Worm (Caenorhabditis elegans) whole organism, late embryonic: ENCODE measurements around the gene arf-5.

ENCODE experiments used
- C08G9.2 ChIP-seq: sonication (generic microtip); optimal IDR thresholded peaks from 2 replicates; lab custom pipeline; 2016; ENCODE audit warnings: mild to moderate bottlenecking, missing genetic modification characterization, moderate library complexity, missing compliant biosample characterization
- F13H6.1 ChIP-seq: sonication (generic microtip); optimal IDR thresholded peaks from 2 replicates; lab custom pipeline; 2016; ENCODE audit warnings: missing genetic modification characterization, missing compliant biosample characterization
- K02D7.2 ChIP-seq: sonication (generic microtip); optimal IDR thresholded peaks from 2 replicates; lab custom pipeline; 2017; ENCODE audit warnings: mild to moderate bottlenecking, missing genetic modification characterization, missing compliant biosample characterization
- K09A11.1 ChIP-seq: sonication (generic microtip); optimal IDR thresholded peaks from 2 replicates; lab custom pipeline; 2017; ENCODE audit warnings: antibody characterized with exemption, mild to moderate bottlenecking, missing genetic modification characterization, missing compliant biosample characterization; ENCODE audit not compliant: insufficient read depth
- T23F11.4 ChIP-seq: fragments of 200-800 bp; sonication (Bioruptor generic); optimal IDR thresholded peaks from 2 replicates; lab custom pipeline; 2018; ENCODE audit warnings: mild to moderate bottlenecking, missing genetic modification characterization, missing compliant biosample characterization
- ceh-14 ChIP-seq: sonication (generic microtip); optimal IDR thresholded peaks from 2 replicates; lab custom pipeline; 2016; ENCODE audit warnings: missing genotype, missing genetic modification characterization, missing compliant biosample characterization
- ceh-18 ChIP-seq: sonication (generic microtip); optimal IDR thresholded peaks from 2 replicates; lab custom pipeline; 2016; ENCODE audit warnings: missing genetic modification characterization, missing compliant biosample characterization
- ceh-22 ChIP-seq: sonication (generic microtip); optimal IDR thresholded peaks from 2 replicates; lab custom pipeline; 2017; ENCODE audit warnings: missing biosample characterization, missing genetic modification characterization
- ceh-24 ChIP-seq: sonication (generic microtip); optimal IDR thresholded peaks from 2 replicates; lab custom pipeline; 2016; ENCODE audit warnings: mild to moderate bottlenecking, missing genetic modification characterization, missing compliant biosample characterization
- ceh-30 ChIP-seq: fragments of 150-350 bp; optimal IDR thresholded peaks from 2 replicates; lab custom pipeline; 2014; ENCODE audit warnings: missing biosample characterization, missing genetic modification characterization
- ceh-31 ChIP-seq: sonication (generic microtip); optimal IDR thresholded peaks from 2 replicates; lab custom pipeline; 2016; ENCODE audit warnings: missing genetic modification characterization, missing compliant biosample characterization
- ceh-34 ChIP-seq: sonication (generic microtip); optimal IDR thresholded peaks from 2 replicates; lab custom pipeline; 2016; ENCODE audit warnings: mild to moderate bottlenecking, missing genetic modification characterization, missing compliant biosample characterization
- ceh-45 ChIP-seq: fragments of 200-800 bp; sonication (Bioruptor generic); IDR thresholded peaks from 2 replicates; pipeline ENCODE4 v1.3.6; 2022; ENCODE audit warnings: missing genetic modification reagents, missing genetic modification characterization, missing compliant biosample characterization
- eyg-1 ChIP-seq: sonication (generic microtip); optimal IDR thresholded peaks from 2 replicates; lab custom pipeline; 2016; ENCODE audit warnings: missing genotype, missing genetic modification characterization, missing compliant biosample characterization
- fkh-10 ChIP-seq: fragments of 150-350 bp; optimal IDR thresholded peaks from 2 replicates; lab custom pipeline; 2014; ENCODE audit warnings: missing biosample characterization, missing genetic modification reagents, missing genetic modification characterization
- hlh-13 ChIP-seq: fragments of 200-800 bp; sonication (Bioruptor generic); optimal IDR thresholded peaks from 2 replicates; lab custom pipeline; 2018; ENCODE audit warnings: mild to moderate bottlenecking, missing genetic modification characterization, missing compliant biosample characterization
- hlh-30 ChIP-seq: sonication (generic microtip); optimal IDR thresholded peaks from 2 replicates; lab custom pipeline; 2017; ENCODE audit warnings: antibody characterized with exemption, missing genetic modification characterization, missing compliant biosample characterization; ENCODE audit not compliant: insufficient read depth
- hlh-8 ChIP-seq: sonication (generic microtip); optimal IDR thresholded peaks from 2 replicates; lab custom pipeline; 2016; ENCODE audit warnings: missing genotype, missing genetic modification characterization, missing compliant biosample characterization
- lim-6 ChIP-seq: sonication (generic microtip); optimal IDR thresholded peaks from 2 replicates; lab custom pipeline; 2016; ENCODE audit warnings: missing genetic modification characterization, missing compliant biosample characterization
- madf-2 ChIP-seq: sonication (generic microtip); optimal IDR thresholded peaks from 2 replicates; lab custom pipeline; 2017; ENCODE audit warnings: missing genetic modification characterization, missing compliant biosample characterization
- nfya-1 ChIP-seq: sonication (generic microtip); optimal IDR thresholded peaks from 2 replicates; lab custom pipeline; 2017; ENCODE audit warnings: missing genetic modification characterization, mild to moderate bottlenecking, missing compliant biosample characterization, antibody characterized with exemption, moderate library complexity
- nhr-11 ChIP-seq: fragments of 150-350 bp; optimal IDR thresholded peaks from 2 replicates; lab custom pipeline; 2014; ENCODE audit warnings: missing biosample characterization, missing genetic modification characterization
- npax-4 ChIP-seq: sonication (generic microtip); optimal IDR thresholded peaks from 2 replicates; lab custom pipeline; 2016; ENCODE audit warnings: missing genetic modification characterization, missing compliant biosample characterization
- pag-3 ChIP-seq: sonication (generic microtip); optimal IDR thresholded peaks from 2 replicates; lab custom pipeline; 2016; ENCODE audit warnings: missing compliant biosample characterization, missing genetic modification characterization, borderline replicate concordance
- pha-2 ChIP-seq: sonication (generic microtip); optimal IDR thresholded peaks from 2 replicates; lab custom pipeline; 2017; ENCODE audit warnings: mild to moderate bottlenecking, missing genetic modification characterization, missing compliant biosample characterization
- pqm-1 ChIP-seq: sonication (generic microtip); optimal IDR thresholded peaks from 2 replicates; lab custom pipeline; 2016; ENCODE audit warnings: missing genetic modification characterization, missing compliant biosample characterization
- rnt-1 ChIP-seq: sonication (generic microtip); optimal IDR thresholded peaks from 2 replicates; lab custom pipeline; 2016; ENCODE audit warnings: missing genetic modification characterization, missing compliant biosample characterization
- sox-2 ChIP-seq: fragments of 200-800 bp; sonication (Bioruptor generic); IDR thresholded peaks from 2 replicates; pipeline ENCODE4 v1.3.6; 2022; ENCODE audit warnings: missing genetic modification reagents, missing genetic modification characterization, missing compliant biosample characterization
- sox-4 ChIP-seq: sonication (generic microtip); optimal IDR thresholded peaks from 2 replicates; lab custom pipeline; 2017; ENCODE audit warnings: mild to moderate bottlenecking, missing genetic modification characterization, inconsistent platforms, missing compliant biosample characterization
- tbx-7 ChIP-seq: sonication (generic microtip); optimal IDR thresholded peaks from 2 replicates; lab custom pipeline; 2016; ENCODE audit warnings: missing genotype, missing genetic modification characterization, missing compliant biosample characterization
- ttx-3 ChIP-seq: sonication (generic microtip); optimal IDR thresholded peaks from 2 replicates; lab custom pipeline; 2016; ENCODE audit warnings: missing genetic modification reagents, missing genetic modification characterization, missing compliant biosample characterization
- unc-3 ChIP-seq, 2 experiments: fragments of 200-800 bp in 1 of 2; sonication (Bioruptor generic) in 1 of 2; sonication (generic microtip) in 1 of 2; conservative IDR thresholded peaks in 1 of 2; optimal IDR thresholded peaks in 1 of 2; 2 replicates each; pipeline versions ENCODE4 v1.3.6 to Lab custom; 2016 to 2022; ENCODE audit warnings: missing compliant biosample characterization in 2 of 2, missing genetic modification characterization in 2 of 2, missing genetic modification reagents in 1 of 2
- unc-42 ChIP-seq: sonication (generic microtip); optimal IDR thresholded peaks from 2 replicates; lab custom pipeline; 2016; ENCODE audit warnings: missing genotype, missing genetic modification characterization, missing compliant biosample characterization
- unc-55 ChIP-seq: sonication (generic microtip); optimal IDR thresholded peaks from 2 replicates; lab custom pipeline; 2017; ENCODE audit warnings: missing biosample characterization, missing genetic modification reagents, missing genetic modification characterization
- ztf-16 ChIP-seq: sonication (generic microtip); optimal IDR thresholded peaks from 2 replicates; lab custom pipeline; 2017; ENCODE audit warnings: missing genetic modification characterization, missing compliant biosample characterization

The arf-5 gene

ce11 chrIV:7982024-7982576 is at the start of gene arf-5:
arf-5 (plus strand) TSS chrIV:7982526.
- no peak for TF ChIP-seq ceh-45 (GFP tag; lab: Robert Waterston, UW)
- peak; percentile 35 for TF ChIP-seq hlh-30 (tag; lab: Kevin White, UChicago)
- TF ChIP-seq ceh-34 (tag; lab: Kevin White, UChicago): no peak
- TF ChIP-seq nfya-1 (tag; lab: Kevin White, UChicago): peak; percentile 14
- no peak for TF ChIP-seq ceh-30
- TF ChIP-seq hlh-13 (GFP tag; lab: Kevin White, UChicago): no peak
- no peak for TF ChIP-seq unc-3 (GFP tag; conservative IDR thresholded peaks at IDR 0.05; lab: Robert Waterston, UW)
- TF ChIP-seq unc-3 (tag; optimal IDR thresholded peaks at IDR 0.05; lab: Kevin White, UChicago): no peak
- peak; percentile 7 for TF ChIP-seq unc-42 (tag; lab: Kevin White, UChicago)

- no peak for TF ChIP-seq ceh-30
- no peak for TF ChIP-seq T23F11.4 (GFP tag; lab: Kevin White, UChicago)
- no peak for TF ChIP-seq pag-3 (tag; lab: Kevin White, UChicago)
- no peak for TF ChIP-seq lim-6 (tag; lab: Kevin White, UChicago)
- TF ChIP-seq nhr-11 (tag; lab: Kevin White, UChicago): no peak
- TF ChIP-seq sox-4 (tag; lab: Kevin White, UChicago): no peak
- no peak for TF ChIP-seq rnt-1 (tag; lab: Kevin White, UChicago)
- no peak for TF ChIP-seq tbx-7 (tag; lab: Kevin White, UChicago)
- no peak for TF ChIP-seq C08G9.2
- no peak for TF ChIP-seq hlh-30 (tag; lab: Kevin White, UChicago)
- no peak for TF ChIP-seq ceh-34 (tag; lab: Kevin White, UChicago)
- TF ChIP-seq ttx-3 (tag; lab: Kevin White, UChicago): no peak
- no peak for TF ChIP-seq ceh-18 (tag; lab: Kevin White, UChicago)
- no peak for TF ChIP-seq hlh-8
- TF ChIP-seq ceh-45 (GFP tag; lab: Robert Waterston, UW): no peak
- TF ChIP-seq fkh-10 (GFP tag; lab: Kevin White, UChicago): no peak
- TF ChIP-seq, all 69 proteins: peak for 0
Observed at ce11 chrIV:7933733-7934132, 48.6 kb upstream of the arf-5 start, which contains the start of gene bbs-2. bbs-2 (plus strand) TSS chrIV:7934033.

DNA sequence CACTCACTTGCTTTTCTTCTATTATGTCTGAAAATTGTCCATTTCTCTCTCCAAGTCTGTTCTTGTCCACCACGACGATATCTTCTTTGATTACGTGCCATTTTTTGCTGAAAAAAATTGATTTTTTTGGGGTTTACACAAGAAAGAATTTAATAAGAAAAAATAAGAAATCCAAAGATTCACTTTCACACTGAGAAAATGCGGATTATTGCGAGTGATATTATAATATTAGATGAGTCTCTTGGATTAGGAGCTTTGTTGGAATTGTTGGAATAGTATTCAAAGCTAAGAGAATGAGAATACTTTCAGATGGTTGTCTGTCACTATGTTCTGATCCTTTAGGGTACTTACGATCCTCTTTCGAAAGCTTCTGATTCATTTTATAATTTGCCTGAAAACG is 43.5 kb upstream of the arf-5 start, which contains the start of gene F20D12.7:
Gene F20D12.7 (minus strand): TSS at position 101 of the 400 bp plus-strand sequence.
- TF ChIP-seq unc-42 (tag; lab: Kevin White, UChicago) (no peak), hlh-13 (GFP tag; lab: Kevin White, UChicago) (no peak), unc-55 (GFP tag; lab: Kevin White, UChicago) (no peak), ceh-31 (no peak), ztf-16 (tag; lab: Kevin White, UChicago) (no peak), sox-2 (GFP tag; lab: Robert Waterston, UW) (no peak), ceh-24 (tag; lab: Kevin White, UChicago) (no peak), K02D7.2 (tag; lab: Kevin White, UChicago) (no peak), F13H6.1 (tag; lab: Kevin White, UChicago) (no peak), ceh-14 (tag; lab: Kevin White, UChicago) (no peak), madf-2 (no peak), fkh-10 (GFP tag; lab: Kevin White, UChicago) (no peak), hlh-8 (no peak), npax-4 (tag; lab: Kevin White, UChicago) (no peak), eyg-1 (tag; lab: Kevin White, UChicago) (no peak), pha-2 (tag; lab: Kevin White, UChicago) (no peak), K09A11.1 (tag; lab: Kevin White, UChicago) (no peak), sox-4 (tag; lab: Kevin White, UChicago) (no peak), pqm-1 (tag; lab: Kevin White, UChicago) (no peak), ceh-22 (tag; lab: Kevin White, UChicago) (no peak)
